Worm (Caenorhabditis elegans) whole organism, L1 larva: ENCODE results near the gene rev-1.
A peak's percentile ranks its signal among the peaks of the same experiment; 100 is the strongest.

Experiments used
- ama-1 ChIP-seq: fragments of 150-350 bp; optimal IDR thresholded peaks from 2 replicates; lab custom pipeline; 2014
- efl-3 ChIP-seq: fragments of 200-800 bp; sonication (Bioruptor generic); optimal IDR thresholded peaks from 2 replicates; lab custom pipeline; 2018; ENCODE audit warnings: mild to moderate bottlenecking, missing genetic modification characterization, missing compliant biosample characterization
- egl-27 ChIP-seq, 2 experiments: fragments of 150-350 bp in 1 of 2; sonication (generic microtip); optimal IDR thresholded peaks; 3 replicates each; lab custom pipeline; 2017 to 2018; ENCODE audit warnings: missing biosample characterization in 2 of 2, missing genetic modification characterization in 2 of 2, missing genetic modification reagents in 2 of 2
- elt-2 ChIP-seq: sonication (generic microtip); optimal IDR thresholded peaks from 2 replicates; lab custom pipeline; 2016; ENCODE audit warnings: missing genetic modification characterization, mild to moderate bottlenecking, inconsistent platforms, missing compliant biosample characterization, missing genetic modification reagents
- fos-1 ChIP-seq: fragments of 150-350 bp; optimal IDR thresholded peaks from 2 replicates; lab custom pipeline; 2014; ENCODE audit warnings: missing biosample characterization, missing genetic modification characterization
- lir-3 ChIP-seq: sonication (generic microtip); optimal IDR thresholded peaks from 2 replicates; lab custom pipeline; 2016; ENCODE audit warnings: mild to moderate bottlenecking, missing genetic modification characterization, moderate library complexity, missing compliant biosample characterization; ENCODE audit not compliant: poor library complexity
- lsy-2 ChIP-seq, 2 experiments: fragments of 150-350 bp; optimal IDR thresholded peaks; 2 replicates each; lab custom pipeline; 2014; ENCODE audit warnings: missing biosample characterization in 2 of 2, missing genetic modification characterization in 2 of 2
- nhr-47 ChIP-seq: sonication (generic microtip); optimal IDR thresholded peaks from 2 replicates; lab custom pipeline; 2016; ENCODE audit warnings: mild to moderate bottlenecking, missing genetic modification characterization, moderate library complexity, missing compliant biosample characterization
- nhr-77 ChIP-seq: fragments of 150-350 bp; optimal IDR thresholded peaks from 2 replicates; lab custom pipeline; 2014; ENCODE audit warnings: missing biosample characterization, missing genetic modification characterization
- ztf-11 ChIP-seq, 2 experiments: sonication (generic microtip); optimal IDR thresholded peaks; 2 replicates each; lab custom pipeline; 2016 to 2017; ENCODE audit warnings: missing genetic modification characterization in 2 of 2, missing biosample characterization in 1 of 2, missing compliant biosample characterization in 1 of 2

DNA sequence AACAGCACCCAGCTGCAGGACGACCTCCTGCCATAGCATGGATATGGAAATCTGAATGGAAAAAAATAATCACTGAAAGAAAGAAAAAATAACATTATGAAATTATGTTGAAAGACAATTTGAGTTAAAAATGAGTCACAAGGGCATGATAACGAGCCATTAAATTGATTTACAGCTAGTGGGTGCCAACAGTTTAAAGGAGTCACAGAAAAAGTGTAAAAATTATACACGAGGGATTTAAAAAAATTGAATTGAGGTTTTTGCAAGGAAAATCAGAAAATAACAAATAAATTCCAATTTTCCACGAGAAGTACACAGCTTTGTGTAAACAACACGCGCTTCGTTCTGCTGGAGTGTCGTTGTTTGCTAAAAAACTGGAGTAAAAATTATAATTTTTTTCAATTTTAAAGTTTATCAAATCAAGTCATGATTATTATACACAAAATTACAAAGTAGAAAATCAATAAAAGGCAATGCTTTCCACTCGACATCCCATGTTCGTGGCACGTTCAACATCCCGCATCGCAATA lies 26.5 kb upstream of the rev-1 start, which contains the start of gene T01H3.3:
- TF ChIP-seq lir-3 (no peak), fos-1 (tag; lab: Kevin White, UChicago) (no peak), nhr-47 (tag; lab: Kevin White, UChicago) (peak; percentile 52), egl-27 (tag; optimal IDR thresholded peaks at IDR 0.05; lab: Kevin White, UChicago) (no peak), nhr-77 (tag; lab: Kevin White, UChicago) (no peak), ama-1 (no peak), ztf-11 (tag; optimal IDR thresholded peaks at IDR 0.05; lab: Kevin White, UChicago) (no peak), lsy-2 (tag; optimal IDR thresholded peaks at IDR 0.05; lab: Kevin White, UChicago) (peak; percentile 68 to 87), efl-3 (no peak), elt-2 (no peak)
